Fruit fly (Drosophila melanogaster): ENCODE measurements around the gene Mpi.

The Mpi gene

dm6 chr3R:9791177-9791806 lies 31.9 kb downstream of the Mpi start, which contains the start of the genes CG12945 and CG8507 (continued):
- TF ChIP-seq klu (GFP tag; IDR thresholded peaks at IDR 0.05) (no peak), dati (GFP tag; IDR thresholded peaks at IDR 0.05) (no peak), Atf-2 (GFP tag; optimal IDR thresholded peaks at IDR 0.05) (peak; percentile 53), CG3281 (GFP tag; optimal IDR thresholded peaks at IDR 0.05) (peak; percentile 17), exex (tag; optimal IDR thresholded peaks at IDR 0.05) (no peak), CG11085 (GFP tag; IDR thresholded peaks at IDR 0.05) (no peak), kay (GFP tag; optimal IDR thresholded peaks at IDR 0.05) (peak; percentile 21), kni (GFP tag; optimal IDR thresholded peaks at IDR 0.05) (no peak), Dbx (GFP tag; IDR thresholded peaks at IDR 0.05) (0 out of 3 replicates have a peak, but pooled peaks have one; percentile 18), CG4424 (GFP tag; optimal IDR thresholded peaks at IDR 0.05) (no peak), CG7745 (tag; optimal IDR thresholded peaks at IDR 0.05) (no peak), nau (GFP tag; optimal IDR thresholded peaks at IDR 0.05) (no peak), fd96Cb (tag; optimal IDR thresholded peaks at IDR 0.05) (no peak), so (GFP tag; IDR thresholded peaks at IDR 0.05) (no peak), lola (GFP tag; optimal IDR thresholded peaks at IDR 0.05) (peak in 1 of 3 experiments; percentile 54), salm (tag; optimal IDR thresholded peaks at IDR 0.05) (no peak), Hr39 (optimal IDR thresholded peaks at IDR 0.05) (no peak), Myb (GFP tag; optimal IDR thresholded peaks at IDR 0.05) (peak; percentile 72), insv (GFP tag; optimal IDR thresholded peaks at IDR 0.05) (no peak), CG14667 (GFP tag; IDR thresholded peaks at IDR 0.05) (no peak), Six4 (GFP tag; optimal IDR thresholded peaks at IDR 0.05) (no peak), schlank (tag; optimal IDR thresholded peaks at IDR 0.05) (no peak), twi (tag; optimal IDR thresholded peaks at IDR 0.05) (no peak), CG4404 (GFP tag; IDR thresholded peaks at IDR 0.05) (peak; percentile 37; the same call in 1 of the 2 replicates), sug (tag; optimal IDR thresholded peaks at IDR 0.05) (peak; percentile 71), Ptx1 (GFP tag; IDR thresholded peaks at IDR 0.05) (peak; percentile 44), Lim3 (GFP tag; IDR thresholded peaks at IDR 0.05) (no peak), vvl (GFP tag; IDR thresholded peaks at IDR 0.05) (peak; percentile 31; the same call in 1 of the 2 replicates), pan (optimal IDR thresholded peaks at IDR 0.05) (no peak), pan (GFP tag; optimal IDR thresholded peaks at IDR 0.05 in 1 of 2, IDR thresholded peaks at IDR 0.05 in 1 of 2) (no peak), Hr3 (GFP tag; optimal IDR thresholded peaks at IDR 0.05) (peak; percentile 26), tup (GFP tag; optimal IDR thresholded peaks at IDR 0.05) (no peak), crp (GFP tag; optimal IDR thresholded peaks at IDR 0.05) (peak in 1 of 2 experiments; percentile 8), sens-2 (GFP tag; IDR thresholded peaks at IDR 0.05) (no peak), CG13775 (GFP tag; optimal IDR thresholded peaks at IDR 0.05) (peak; percentile 58), CG6765 (GFP tag; optimal IDR thresholded peaks at IDR 0.05) (no peak), Nf-YB (GFP tag; optimal IDR thresholded peaks at IDR 0.05) (no peak), prd (optimal IDR thresholded peaks at IDR 0.05) (no peak), prd (GFP tag; IDR thresholded peaks at IDR 0.05) (peak; percentile 54; the same call in 1 of the 3 replicates), al (GFP tag; IDR thresholded peaks at IDR 0.05) (peak; percentile 37; the same call in 1 of the 2 replicates), emc (GFP tag; optimal IDR thresholded peaks at IDR 0.05) (no peak), vnd (GFP tag; IDR thresholded peaks at IDR 0.05; ENCODE audit: partially characterized antibody) (no peak), Taf1 (GFP tag; IDR thresholded peaks at IDR 0.05) (0 out of 2 replicates have a peak, but pooled peaks have one; percentile 19), ATbp (GFP tag; optimal IDR thresholded peaks at IDR 0.05) (no peak), Rx (GFP tag; IDR thresholded peaks at IDR 0.05) (no peak), tll (GFP tag; optimal IDR thresholded peaks at IDR 0.05) (peak in 1 of 2 experiments; percentile 47), Usf (GFP tag; optimal IDR thresholded peaks at IDR 0.05) (no peak), CG32532 (GFP tag; IDR thresholded peaks at IDR 0.05) (no peak; the same call in 1 of the 2 replicates), grau (tag; optimal IDR thresholded peaks at IDR 0.05) (peak; percentile 63), inv (GFP tag; IDR thresholded peaks at IDR 0.05; ENCODE audit: partially characterized antibody) (no peak)

Measured in whole organism, embryonic.